Worm (Caenorhabditis elegans) whole organism, L1 larva: ENCODE measurements around the gene srh-190.

Experiments used
- C16A3.4 ChIP-seq: fragments of 150-350 bp; optimal IDR thresholded peaks from 2 replicates; lab custom pipeline; 2014; ENCODE audit warnings: missing biosample characterization, missing genetic modification characterization
- Y116A8C.19 ChIP-seq: sonication (generic microtip); optimal IDR thresholded peaks from 2 replicates; lab custom pipeline; 2016; ENCODE audit warnings: missing compliant biosample characterization, missing genetic modification characterization, borderline replicate concordance
- alr-1 ChIP-seq: fragments of 200-800 bp; sonication (Bioruptor generic); optimal IDR thresholded peaks from 2 replicates; lab custom pipeline; 2018; ENCODE audit warnings: borderline replicate concordance, mild to moderate bottlenecking, missing genetic modification characterization, missing compliant biosample characterization
- ama-1 ChIP-seq: fragments of 150-350 bp; optimal IDR thresholded peaks from 2 replicates; lab custom pipeline; 2014
- blmp-1 ChIP-seq: fragments of 150-350 bp; optimal IDR thresholded peaks from 2 replicates; lab custom pipeline; 2014; ENCODE audit warnings: missing biosample characterization, missing genetic modification characterization
- ceh-8 ChIP-seq: fragments of 200-800 bp; sonication (Bioruptor generic); optimal IDR thresholded peaks from 2 replicates; lab custom pipeline; 2018; ENCODE audit warnings: mild to moderate bottlenecking, missing genetic modification characterization, moderate library complexity, missing compliant biosample characterization
- dpl-1 ChIP-seq, 3 experiments: fragments of 150-350 bp in 2 of 3; sonication (generic microtip) in 1 of 3; optimal IDR thresholded peaks; 2 replicates each; lab custom pipeline; 2014 to 2017; ENCODE audit warnings: missing biosample characterization in 3 of 3, missing genetic modification characterization in 3 of 3, missing genetic modification reagents in 3 of 3
- dsc-1 ChIP-seq: sonication (generic microtip); optimal IDR thresholded peaks from 2 replicates; lab custom pipeline; 2016; ENCODE audit warnings: mild to moderate bottlenecking, missing genetic modification characterization, missing compliant biosample characterization
- efl-1 ChIP-seq, 4 experiments: fragments of 150-350 bp; optimal IDR thresholded peaks in 3 of 4; peaks in 1 of 4; 1 replicate in 1 of 4; 2 replicates in 3 of 4; lab custom pipeline; 2014; ENCODE audit warnings: missing biosample characterization in 2 of 4, missing genetic modification characterization in 2 of 4, missing genetic modification reagents in 2 of 4
- efl-3 ChIP-seq: fragments of 200-800 bp; sonication (Bioruptor generic); optimal IDR thresholded peaks from 2 replicates; lab custom pipeline; 2018; ENCODE audit warnings: mild to moderate bottlenecking, missing genetic modification characterization, missing compliant biosample characterization
- egl-13 ChIP-seq: sonication (generic microtip); optimal IDR thresholded peaks from 2 replicates; lab custom pipeline; 2016; ENCODE audit warnings: missing genotype, missing genetic modification reagents, missing genetic modification characterization, missing compliant biosample characterization
- egl-27 ChIP-seq, 2 experiments: fragments of 150-350 bp in 1 of 2; sonication (generic microtip); optimal IDR thresholded peaks; 3 replicates each; lab custom pipeline; 2017 to 2018; ENCODE audit warnings: missing biosample characterization in 2 of 2, missing genetic modification characterization in 2 of 2, missing genetic modification reagents in 2 of 2
- elt-3 ChIP-seq, 6 experiments: fragments of 150-350 bp in 1 of 6; sonication (generic microtip); optimal IDR thresholded peaks; 2 replicates each; lab custom pipeline; 2017 to 2018; ENCODE audit warnings: missing biosample characterization in 6 of 6, missing genetic modification characterization in 6 of 6, inconsistent platforms in 1 of 6
- grh-1 ChIP-seq: fragments of 200-800 bp; sonication (Bioruptor generic); IDR thresholded peaks from 2 replicates; pipeline ENCODE4 v1.3.6; 2022; ENCODE audit warnings: missing genetic modification reagents, missing genetic modification characterization, missing compliant biosample characterization
- hpl-2 ChIP-seq: fragments of 150-350 bp; optimal IDR thresholded peaks from 2 replicates; lab custom pipeline; 2014; ENCODE audit warnings: missing biosample characterization, missing genetic modification reagents, missing genetic modification characterization
- isw-1 ChIP-seq: fragments of 200-800 bp; sonication (Bioruptor generic); IDR thresholded peaks from 2 replicates; pipeline ENCODE4 v1.3.6; 2022; ENCODE audit warnings: missing genetic modification characterization, missing compliant biosample characterization
- jun-1 ChIP-seq: fragments of 150-350 bp; optimal IDR thresholded peaks from 2 replicates; lab custom pipeline; 2014; ENCODE audit warnings: missing biosample characterization, missing genetic modification reagents, missing genetic modification characterization
- lin-15B ChIP-seq: fragments of 150-350 bp; sonication (generic microtip); optimal IDR thresholded peaks from 3 replicates; lab custom pipeline; 2014; ENCODE audit warnings: missing biosample characterization, missing genetic modification characterization
- lin-35 ChIP-seq, 2 experiments: fragments of 150-350 bp; optimal IDR thresholded peaks; 2 replicates each; lab custom pipeline; 2014; ENCODE audit warnings: missing biosample characterization in 2 of 2, missing genetic modification characterization in 2 of 2, missing genetic modification reagents in 2 of 2
- lin-39 ChIP-seq: fragments of 150-350 bp; optimal IDR thresholded peaks from 2 replicates; lab custom pipeline; 2014; ENCODE audit warnings: missing biosample characterization, missing genetic modification reagents, missing genetic modification characterization
- mab-9 ChIP-seq: fragments of 200-800 bp; sonication (Bioruptor generic); IDR thresholded peaks from 2 replicates; pipeline ENCODE4 v1.3.6; 2022; ENCODE audit warnings: missing genetic modification reagents, missing genetic modification characterization, missing compliant biosample characterization
- mep-1 ChIP-seq: fragments of 150-350 bp; optimal IDR thresholded peaks from 2 replicates; lab custom pipeline; 2014; ENCODE audit warnings: missing biosample characterization, missing genetic modification characterization
- nhr-19 ChIP-seq: fragments of 200-800 bp; sonication (Bioruptor generic); conservative IDR thresholded peaks from 2 replicates; pipeline ENCODE4 v1.3.6; 2022; ENCODE audit warnings: missing genetic modification characterization, missing compliant biosample characterization
- nhr-237 ChIP-seq: fragments of 150-350 bp; optimal IDR thresholded peaks from 2 replicates; lab custom pipeline; 2014; ENCODE audit warnings: missing biosample characterization, missing genetic modification characterization
- nhr-47 ChIP-seq: sonication (generic microtip); optimal IDR thresholded peaks from 2 replicates; lab custom pipeline; 2016; ENCODE audit warnings: mild to moderate bottlenecking, missing genetic modification characterization, moderate library complexity, missing compliant biosample characterization
- nhr-71 ChIP-seq: sonication (generic microtip); optimal IDR thresholded peaks from 2 replicates; lab custom pipeline; 2016; ENCODE audit warnings: mild to moderate bottlenecking, missing genetic modification characterization, moderate library complexity, missing compliant biosample characterization
- nhr-77 ChIP-seq: fragments of 150-350 bp; optimal IDR thresholded peaks from 2 replicates; lab custom pipeline; 2014; ENCODE audit warnings: missing biosample characterization, missing genetic modification characterization
- nhr-85 ChIP-seq: sonication (generic microtip); peaks from one replicate; lab custom pipeline; 2016; ENCODE audit warnings: missing genetic modification characterization, inconsistent platforms, missing compliant biosample characterization
- nhr-90 ChIP-seq: sonication (generic microtip); optimal IDR thresholded peaks from 2 replicates; lab custom pipeline; 2016; ENCODE audit warnings: mild to moderate bottlenecking, missing genetic modification characterization, missing compliant biosample characterization; ENCODE audit not compliant: poor library complexity
- pag-3 ChIP-seq: sonication (generic microtip); optimal IDR thresholded peaks from 2 replicates; lab custom pipeline; 2017; ENCODE audit warnings: missing genetic modification characterization, mild to moderate bottlenecking, missing compliant biosample characterization, antibody characterized with exemption, borderline replicate concordance; ENCODE audit not compliant: insufficient read depth
- rnt-1 ChIP-seq: sonication (generic microtip); optimal IDR thresholded peaks from 2 replicates; lab custom pipeline; 2016; ENCODE audit warnings: mild to moderate bottlenecking, missing genetic modification characterization, moderate library complexity, missing compliant biosample characterization
- sptf-1 ChIP-seq: fragments of 150-350 bp; optimal IDR thresholded peaks from 2 replicates; lab custom pipeline; 2014; ENCODE audit warnings: missing biosample characterization, missing genetic modification characterization
- sup-37 ChIP-seq: fragments of 200-800 bp; sonication (Bioruptor generic); optimal IDR thresholded peaks from 2 replicates; lab custom pipeline; 2018; ENCODE audit warnings: mild to moderate bottlenecking, missing genetic modification characterization, missing compliant biosample characterization
- tbx-2 ChIP-seq: sonication (generic microtip); optimal IDR thresholded peaks from 2 replicates; lab custom pipeline; 2016; ENCODE audit warnings: missing genetic modification characterization, missing compliant biosample characterization
- unc-130 ChIP-seq: fragments of 150-350 bp; optimal IDR thresholded peaks from 2 replicates; lab custom pipeline; 2017; ENCODE audit warnings: missing biosample characterization, missing genetic modification characterization, inconsistent platforms
- unc-30 ChIP-seq: sonication (generic microtip); optimal IDR thresholded peaks from 2 replicates; lab custom pipeline; 2017; ENCODE audit warnings: missing biosample characterization, missing genetic modification characterization
- unc-62 ChIP-seq: fragments of 150-350 bp; optimal IDR thresholded peaks from 2 replicates; lab custom pipeline; 2014; ENCODE audit warnings: missing biosample characterization, missing genetic modification reagents, missing genetic modification characterization
- unc-86 ChIP-seq: sonication (generic microtip); optimal IDR thresholded peaks from 2 replicates; lab custom pipeline; 2016; ENCODE audit warnings: missing genetic modification characterization, missing compliant biosample characterization
- vab-15 ChIP-seq: sonication (generic microtip); optimal IDR thresholded peaks from 2 replicates; lab custom pipeline; 2017; ENCODE audit warnings: missing genotype, mild to moderate bottlenecking, missing genetic modification characterization, missing compliant biosample characterization
- zag-1 ChIP-seq: fragments of 150-350 bp; optimal IDR thresholded peaks from 2 replicates; lab custom pipeline; 2014; ENCODE audit warnings: missing biosample characterization, missing genetic modification characterization

srh-190 gene

ce11 chrV:3900102-3900501, 2.8 kb upstream of the srh-190 start, which contains the start of gene irld-22:
Gene irld-22 (minus strand): TSS chrV:3900202.
- TF ChIP-seq nhr-71 = no peak
- no peak for TF ChIP-seq egl-27 (tag; optimal IDR thresholded peaks at IDR 0.05; lab: Kevin White, UChicago)
- no peak for TF ChIP-seq ama-1 (lab: Kevin White, UChicago)
- no peak for TF ChIP-seq grh-1
- TF ChIP-seq mab-9 (GFP tag; lab: Robert Waterston, UW) = no peak
- TF ChIP-seq unc-130 (tag; lab: Kevin White, UChicago) = no peak
- TF ChIP-seq efl-1 (optimal IDR thresholded peaks at IDR 0.05; lab: Kevin White, UChicago) = no peak
- no peak for TF ChIP-seq efl-1 (GFP tag; optimal IDR thresholded peaks at IDR 0.05 in 1 of 2; lab: Kevin White, UChicago)

ce11 chrV:3903424-3903823, 517 bp downstream of the srh-190 start:
- TF ChIP-seq efl-1 (optimal IDR thresholded peaks at IDR 0.05; lab: Kevin White, UChicago) = no peak
- peak in 1 of 2 experiments; percentile 33 for TF ChIP-seq efl-1 (GFP tag; optimal IDR thresholded peaks at IDR 0.05 in 1 of 2; lab: Kevin White, UChicago)
- TF ChIP-seq nhr-77 (tag; lab: Kevin White, UChicago) = no peak

- TF ChIP-seq lin-35 (GFP tag; optimal IDR thresholded peaks at IDR 0.05; lab: Kevin White, UChicago) = peak in 1 of 2 experiments; percentile 13
- no peak for TF ChIP-seq nhr-47 (tag; lab: Kevin White, UChicago)
- TF ChIP-seq nhr-85 = peak; percentile 64
- peak in 1 of 2 experiments; percentile 22 for TF ChIP-seq efl-1 (optimal IDR thresholded peaks at IDR 0.05; lab: Kevin White, UChicago)
- peak in 1 of 2 experiments; percentile 8 for TF ChIP-seq efl-1 (GFP tag; optimal IDR thresholded peaks at IDR 0.05 in 1 of 2; lab: Kevin White, UChicago)
- TF ChIP-seq unc-86 (tag; lab: Kevin White, UChicago) = no peak
- TF ChIP-seq mep-1 = no peak
- peak; percentile 78 for TF ChIP-seq blmp-1 (tag; lab: Kevin White, UChicago)
- TF ChIP-seq unc-30 (tag; lab: Kevin White, UChicago) = no peak
- TF ChIP-seq hpl-2 (GFP tag; lab: Kevin White, UChicago) = no peak
- no peak for TF ChIP-seq Y116A8C.19
- TF ChIP-seq efl-3 (GFP tag; lab: Kevin White, UChicago) = no peak
- TF ChIP-seq ceh-8 = no peak
- peak in 1 of 3 experiments; percentile 9 for TF ChIP-seq dpl-1 (GFP tag; optimal IDR thresholded peaks at IDR 0.05; lab: Kevin White, UChicago)
- no peak for TF ChIP-seq isw-1 (GFP tag; lab: Robert Waterston, UW)
- TF ChIP-seq sptf-1 (tag; lab: Kevin White, UChicago) = no peak
- peak; percentile 11 for TF ChIP-seq rnt-1 (tag; lab: Kevin White, UChicago)
- no peak for TF ChIP-seq C16A3.4 (tag; lab: Kevin White, UChicago)
- TF ChIP-seq unc-62 (GFP tag; lab: Kevin White, UChicago) = no peak
- no peak for TF ChIP-seq jun-1 (tag; lab: Kevin White, UChicago)
- no peak for TF ChIP-seq tbx-2
- no peak for TF ChIP-seq alr-1 (tag; lab: Kevin White, UChicago)
- no peak for TF ChIP-seq sup-37 (GFP tag; lab: Kevin White, UChicago)
Measured at ce11 chrV:3905841-3906240, 2.9 kb downstream of the srh-190 start, which contains the start of gene nhr-156. Gene nhr-156 (plus strand): TSS chrV:3906106.

ce11 chrV:3912472-3912871, 9.6 kb downstream of the srh-190 start, which contains the start of gene srx-68:
Gene srx-68 (plus strand): TSS chrV:3912772.
- TF ChIP-seq nhr-19 (GFP tag; lab: Robert Waterston, UW) (no peak), vab-15 (tag; lab: Kevin White, UChicago) (no peak), nhr-237 (tag; lab: Kevin White, UChicago) (no peak), nhr-71 (no peak), nhr-90 (tag; lab: Kevin White, UChicago) (no peak), sup-37 (GFP tag; lab: Kevin White, UChicago) (no peak), lin-15B (no peak), pag-3 (no peak), nhr-85 (no peak), rnt-1 (tag; lab: Kevin White, UChicago) (no peak), zag-1 (tag; lab: Kevin White, UChicago) (no peak), egl-27 (tag; optimal IDR thresholded peaks at IDR 0.05; lab: Kevin White, UChicago) (no peak), lin-39 (tag; lab: Kevin White, UChicago) (no peak), elt-3 (tag; optimal IDR thresholded peaks at IDR 0.05; lab: Kevin White, UChicago) (no peak), dsc-1 (no peak), efl-3 (GFP tag; lab: Kevin White, UChicago) (no peak), egl-13 (tag; lab: Kevin White, UChicago) (no peak), jun-1 (tag; lab: Kevin White, UChicago) (no peak)
